Worm (Caenorhabditis elegans) whole organism, early embryonic: Measurements from ENCODE around the gene try-9.

Experiments
- B0310.2 ChIP-seq: sonication (generic microtip); optimal IDR thresholded peaks from 2 replicates; lab custom pipeline; 2016; ENCODE audit warnings: mild to moderate bottlenecking, missing genetic modification characterization, missing compliant biosample characterization
- F13C5.2 ChIP-seq: sonication (generic microtip); optimal IDR thresholded peaks from 2 replicates; lab custom pipeline; 2017; ENCODE audit warnings: mild to moderate bottlenecking, missing genetic modification characterization, inconsistent platforms, missing compliant biosample characterization
- aly-1 ChIP-seq: sonication (generic microtip); optimal IDR thresholded peaks from 2 replicates; lab custom pipeline; 2016; ENCODE audit warnings: missing genetic modification characterization, missing compliant biosample characterization
- ama-1 ChIP-seq: fragments of 150-350 bp; optimal IDR thresholded peaks from 2 replicates; lab custom pipeline; 2014
- ceh-13 ChIP-seq: fragments of 200-800 bp; sonication (Bioruptor generic); optimal IDR thresholded peaks from 2 replicates; lab custom pipeline; 2018; ENCODE audit warnings: mild to moderate bottlenecking, missing genetic modification characterization, missing compliant biosample characterization
- ceh-36 ChIP-seq: sonication (generic microtip); optimal IDR thresholded peaks from 2 replicates; lab custom pipeline; 2016; ENCODE audit warnings: missing genetic modification characterization, inconsistent platforms, missing compliant biosample characterization
- ets-7 ChIP-seq: sonication (generic microtip); optimal IDR thresholded peaks from 2 replicates; lab custom pipeline; 2016; ENCODE audit warnings: missing genotype, missing genetic modification characterization, missing compliant biosample characterization
- flt-1 ChIP-seq: fragments of 200-800 bp; sonication (Bioruptor generic); IDR thresholded peaks from 2 replicates; pipeline ENCODE4 v1.3.6; 2022; ENCODE audit warnings: missing genetic modification characterization, missing compliant biosample characterization
- hmbx-1 ChIP-seq: sonication (generic microtip); optimal IDR thresholded peaks from 2 replicates; lab custom pipeline; 2016; ENCODE audit warnings: mild to moderate bottlenecking, missing genetic modification characterization, missing compliant biosample characterization
- hmg-4 ChIP-seq: fragments of 200-800 bp; sonication (Bioruptor generic); optimal IDR thresholded peaks from 2 replicates; lab custom pipeline; 2018; ENCODE audit warnings: mild to moderate bottlenecking, missing genetic modification characterization, missing compliant biosample characterization
- hnd-1 ChIP-seq: sonication (generic microtip); optimal IDR thresholded peaks from 2 replicates; lab custom pipeline; 2016; ENCODE audit warnings: missing genetic modification characterization, missing compliant biosample characterization
- pes-1 ChIP-seq: fragments of 200-800 bp; sonication (Bioruptor generic); IDR thresholded peaks from 2 replicates; pipeline ENCODE4 v1.3.6; 2022; ENCODE audit warnings: missing genetic modification reagents, missing genetic modification characterization, missing compliant biosample characterization
- scrt-1 ChIP-seq: fragments of 200-800 bp; sonication (Bioruptor generic); IDR thresholded peaks from 2 replicates; pipeline ENCODE4 v1.3.6; 2022; ENCODE audit warnings: missing genetic modification characterization, missing compliant biosample characterization
- sea-1 ChIP-seq: fragments of 200-800 bp; sonication (Bioruptor generic); conservative IDR thresholded peaks from 2 replicates; pipeline ENCODE4 v1.3.6; 2022; ENCODE audit warnings: missing genetic modification characterization, missing compliant biosample characterization
- tbx-11 ChIP-seq: fragments of 200-800 bp; sonication (Bioruptor generic); IDR thresholded peaks from 2 replicates; pipeline ENCODE4 v1.3.6; 2022; ENCODE audit warnings: missing genetic modification characterization, missing compliant biosample characterization
- tbx-37 ChIP-seq: fragments of 200-800 bp; sonication (Bioruptor generic); conservative IDR thresholded peaks from 2 replicates; pipeline ENCODE4 v1.3.6; 2022; ENCODE audit warnings: missing genetic modification reagents, missing genetic modification characterization, missing compliant biosample characterization
- tra-4 ChIP-seq: sonication (generic microtip); optimal IDR thresholded peaks from 2 replicates; lab custom pipeline; 2017; ENCODE audit warnings: missing genetic modification characterization, missing compliant biosample characterization

try-9 gene

DNA sequence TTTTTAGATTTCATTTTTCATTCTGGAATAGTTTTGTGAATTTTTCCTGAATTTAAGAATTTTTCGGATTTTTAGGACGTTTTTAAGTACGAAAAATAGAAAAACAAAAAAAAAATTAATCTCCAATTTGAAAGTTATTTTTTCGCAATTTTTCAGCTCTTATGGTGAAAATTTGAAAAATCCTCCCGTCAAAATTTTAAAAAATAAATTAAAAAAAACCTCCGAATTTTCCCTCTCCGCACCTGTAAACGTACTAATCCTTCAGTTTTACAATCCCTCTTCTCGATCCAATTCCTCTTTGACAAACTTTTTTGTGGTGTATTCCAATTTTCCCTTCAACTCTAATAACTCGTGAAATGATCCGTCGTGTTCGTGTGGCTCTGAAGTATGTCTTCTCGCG is 10.2 kb downstream of the try-9 start, which contains the start of gene B0286.1:
TSS of gene B0286.1 (plus strand) at position 301 of the 400 bp plus-strand sequence.
- TF ChIP-seq B0310.2 (tag; lab: Kevin White, UChicago), result no peak
- TF ChIP-seq hmg-4 (GFP tag; lab: Kevin White, UChicago), result no peak

DNA sequence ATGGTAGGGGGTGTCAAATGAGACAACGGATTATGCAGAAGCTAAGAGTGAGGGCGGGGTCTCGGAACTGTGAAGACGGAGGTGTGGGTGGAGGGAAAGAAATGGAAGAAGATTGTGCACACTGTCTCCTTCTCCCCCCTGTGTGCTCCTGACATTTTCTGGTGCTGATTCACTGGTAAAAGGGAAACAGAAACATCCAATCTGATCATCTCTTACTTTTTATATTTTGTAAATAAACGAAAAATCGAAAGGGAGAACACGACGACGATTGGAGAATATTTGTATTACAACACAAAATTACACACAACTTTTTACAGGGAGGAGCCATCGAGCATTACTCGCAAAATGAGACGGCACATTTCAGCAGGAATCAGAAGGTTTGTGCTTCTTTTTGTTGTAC is 15.3 kb downstream of the try-9 start, which contains the start of gene fkh-6:
TSS of gene fkh-6 (minus strand) at position 101 of the 400 bp plus-strand sequence.
- TF ChIP-seq tbx-11 (GFP tag; lab: Robert Waterston, UW) (no peak), ama-1 (no peak), sea-1 (GFP tag; lab: Robert Waterston, UW) (no peak), hmg-4 (GFP tag; lab: Kevin White, UChicago) (no peak), hmbx-1 (tag; lab: Kevin White, UChicago) (no peak), ceh-13 (GFP tag; lab: Kevin White, UChicago) (no peak)

DNA sequence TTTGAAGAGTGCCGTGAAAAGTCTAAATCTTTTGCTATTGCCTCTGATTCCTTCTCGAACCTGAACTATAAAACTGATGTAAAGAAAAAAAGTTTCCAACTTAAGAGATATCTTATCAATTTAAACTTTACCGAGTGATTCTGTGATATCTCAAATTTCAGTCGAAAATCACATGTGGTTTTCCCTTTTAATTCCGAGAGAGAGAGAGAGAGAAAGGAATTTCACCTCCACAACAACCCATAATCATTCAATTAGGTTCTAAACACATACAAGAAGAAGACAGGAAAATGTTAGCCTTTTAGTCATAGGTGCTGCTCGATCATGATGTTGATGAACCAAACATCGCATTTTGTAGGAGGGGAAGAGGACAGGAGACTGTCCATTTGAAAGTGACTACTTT is 23.0 kb downstream of the try-9 start:
- no peak for TF ChIP-seq aly-1 (tag; lab: Kevin White, UChicago)
- TF ChIP-seq pes-1 (GFP tag; lab: Robert Waterston, UW), result no peak
- TF ChIP-seq ets-7 (tag; lab: Kevin White, UChicago), result no peak
- TF ChIP-seq tbx-11 (GFP tag; lab: Robert Waterston, UW), result no peak
- no peak for TF ChIP-seq hmbx-1 (tag; lab: Kevin White, UChicago)
- no peak for TF ChIP-seq ceh-36 (tag; lab: Kevin White, UChicago)
- TF ChIP-seq B0310.2 (tag; lab: Kevin White, UChicago), result no peak
- no peak for TF ChIP-seq F13C5.2 (tag; lab: Kevin White, UChicago)
- TF ChIP-seq hmg-4 (GFP tag; lab: Kevin White, UChicago), result no peak
- no peak for TF ChIP-seq scrt-1
- no peak for TF ChIP-seq sea-1 (GFP tag; lab: Robert Waterston, UW)
- no peak for TF ChIP-seq hnd-1
- TF ChIP-seq ceh-13 (GFP tag; lab: Kevin White, UChicago), result no peak
- TF ChIP-seq flt-1, result no peak
- no peak for TF ChIP-seq tbx-37 (GFP tag; lab: Robert Waterston, UW)
- no peak for TF ChIP-seq ama-1
- no peak for TF ChIP-seq tra-4 (tag; lab: Kevin White, UChicago)

DNA sequence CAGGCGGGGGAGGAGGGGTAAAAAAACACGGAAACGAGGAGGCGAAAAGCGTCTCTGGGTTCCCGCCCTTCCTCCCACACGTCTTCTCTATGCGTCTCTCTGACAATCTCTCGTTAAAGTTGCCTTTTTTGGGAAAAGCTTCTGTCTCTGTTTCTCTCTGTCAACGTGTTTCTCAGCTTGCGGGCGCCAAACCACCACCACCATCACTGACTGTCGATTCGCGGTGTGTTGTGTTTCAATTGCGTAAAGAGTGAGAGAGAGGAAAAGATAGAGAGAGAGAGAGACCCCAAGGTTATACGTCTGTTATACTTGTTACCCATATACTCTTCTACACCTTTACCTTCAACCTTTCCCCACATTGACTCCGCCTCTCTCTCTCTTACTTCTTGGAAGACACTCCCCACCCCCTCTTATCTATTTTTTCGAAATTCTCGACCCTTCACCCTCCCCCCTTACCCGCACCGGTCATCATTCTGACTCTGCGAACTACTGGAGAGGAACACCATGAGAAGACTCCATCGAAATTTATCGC is 24.6 kb downstream of the try-9 start, which contains the start of gene mlt-7:
TSS of gene mlt-7 (plus strand) at position 482 of the 532 bp plus-strand sequence.
- TF ChIP-seq hnd-1 (no peak), hmg-4 (GFP tag; lab: Kevin White, UChicago) (no peak), sea-1 (GFP tag; lab: Robert Waterston, UW) (no peak), aly-1 (tag; lab: Kevin White, UChicago) (no peak), tbx-37 (GFP tag; lab: Robert Waterston, UW) (no peak)

DNA sequence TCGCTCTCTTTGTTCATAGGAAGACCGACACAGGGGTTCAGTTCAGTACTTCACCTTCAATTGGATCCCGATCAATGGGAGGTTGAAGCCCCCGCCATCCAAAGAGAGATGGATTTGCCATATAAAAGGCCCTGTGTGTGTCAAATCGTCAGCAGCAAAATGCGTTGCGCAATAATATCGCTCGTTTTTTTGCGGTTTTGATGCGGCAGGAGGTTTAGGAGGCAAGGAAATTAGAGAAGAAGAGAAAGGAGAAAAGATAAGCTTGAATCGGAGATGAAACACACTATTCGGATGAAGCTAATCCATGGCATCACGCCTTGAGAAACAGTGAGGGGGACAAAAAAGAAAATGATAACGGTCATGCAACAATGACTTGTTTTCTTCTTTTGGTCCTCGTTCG is 26.4 kb downstream of the try-9 start:
- TF ChIP-seq tra-4 (tag; lab: Kevin White, UChicago), result no peak

DNA sequence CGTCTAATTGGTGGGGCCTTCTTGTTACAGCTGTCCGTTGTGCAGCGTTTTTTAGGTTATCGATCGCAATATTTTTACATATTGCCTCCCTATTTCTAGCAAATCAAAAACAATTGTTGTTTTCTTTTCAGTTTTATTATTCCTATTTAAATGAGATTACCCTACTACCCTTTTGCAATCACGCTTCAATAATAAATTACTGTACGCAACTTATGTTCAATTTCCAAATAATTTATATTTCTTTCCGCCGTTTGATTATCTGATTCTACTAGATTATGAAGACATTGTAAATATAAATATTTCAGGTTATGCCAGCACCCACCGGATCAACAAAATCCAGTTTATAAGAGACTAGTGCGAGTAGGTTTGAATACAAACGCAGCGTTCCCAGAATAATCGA is 37.3 kb downstream of the try-9 start, which contains the start of gene ZK430.5:
TSS of gene ZK430.5 (plus strand) at position 301 of the 400 bp plus-strand sequence.
- TF ChIP-seq F13C5.2 (tag; lab: Kevin White, UChicago) (no peak), flt-1 (no peak), tbx-11 (GFP tag; lab: Robert Waterston, UW) (no peak)

DNA sequence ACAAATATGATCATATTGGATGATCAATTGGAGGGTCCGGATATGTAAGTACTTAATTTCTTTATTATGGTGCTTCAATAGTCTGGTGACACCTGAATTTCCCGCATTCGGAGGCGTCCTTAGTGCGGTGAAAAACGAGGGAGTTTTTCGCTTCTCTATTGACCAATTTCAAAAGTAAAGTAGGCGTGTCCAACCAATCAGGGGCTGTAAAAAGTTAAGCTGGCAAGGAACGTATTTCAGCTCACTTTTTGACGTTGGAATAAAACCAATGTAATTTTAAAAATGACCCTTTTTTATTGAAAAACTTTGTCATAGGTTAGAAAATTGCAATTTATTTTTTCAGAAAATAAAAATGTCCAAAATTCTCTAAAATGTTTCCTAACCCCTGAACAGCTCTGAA is 41.6 kb downstream of the try-9 start:
- no peak for TF ChIP-seq ceh-36 (tag; lab: Kevin White, UChicago)
- TF ChIP-seq B0310.2 (tag; lab: Kevin White, UChicago), result no peak
- no peak for TF ChIP-seq ceh-13 (GFP tag; lab: Kevin White, UChicago)
- TF ChIP-seq aly-1 (tag; lab: Kevin White, UChicago), result no peak
- TF ChIP-seq tra-4 (tag; lab: Kevin White, UChicago), result no peak

DNA sequence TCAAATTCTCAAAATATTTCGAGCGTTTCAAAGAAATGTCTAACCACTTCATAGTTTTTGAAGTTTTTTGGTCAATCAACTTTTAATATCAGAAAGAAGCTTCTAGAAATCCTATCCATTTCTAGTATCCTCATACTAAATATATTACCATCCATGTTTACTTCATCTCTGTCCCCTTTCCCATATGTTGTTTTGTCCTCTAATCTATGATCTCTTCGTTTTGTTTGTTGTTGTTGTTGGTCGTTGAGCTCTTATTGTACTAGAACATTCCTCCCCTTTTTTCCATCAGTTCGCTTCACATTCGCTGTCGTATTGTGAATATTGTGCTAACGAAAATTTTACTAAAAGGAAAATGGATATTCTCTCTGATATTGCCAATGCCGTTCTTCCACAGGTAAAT is 49.3 kb downstream of the try-9 start, which contains the start of gene sod-5:
TSS of gene sod-5 (plus strand) at position 301 of the 400 bp plus-strand sequence.
- no peak for TF ChIP-seq ceh-36 (tag; lab: Kevin White, UChicago)
- TF ChIP-seq aly-1 (tag; lab: Kevin White, UChicago), result no peak
- TF ChIP-seq sea-1 (GFP tag; lab: Robert Waterston, UW), result no peak
- no peak for TF ChIP-seq hmbx-1 (tag; lab: Kevin White, UChicago)
- no peak for TF ChIP-seq ceh-13 (GFP tag; lab: Kevin White, UChicago)
- no peak for TF ChIP-seq ama-1
- TF ChIP-seq tbx-37 (GFP tag; lab: Robert Waterston, UW), result no peak
- no peak for TF ChIP-seq tbx-11 (GFP tag; lab: Robert Waterston, UW)
- TF ChIP-seq flt-1, result no peak
- TF ChIP-seq hmg-4 (GFP tag; lab: Kevin White, UChicago), result no peak
- no peak for TF ChIP-seq pes-1 (GFP tag; lab: Robert Waterston, UW)
- TF ChIP-seq scrt-1, result no peak
- TF ChIP-seq F13C5.2 (tag; lab: Kevin White, UChicago), result no peak
- TF ChIP-seq ets-7 (tag; lab: Kevin White, UChicago), result no peak
- TF ChIP-seq B0310.2 (tag; lab: Kevin White, UChicago), result no peak
- TF ChIP-seq tra-4 (tag; lab: Kevin White, UChicago), result no peak
